Worm (Caenorhabditis elegans) whole organism, L2 larva: ENCODE data around the gene Y105C5B.1413.

ENCODE experiments used
- R02D3.7 ChIP-seq: fragments of 150-350 bp; optimal IDR thresholded peaks from 2 replicates; lab custom pipeline; 2014; ENCODE audit warnings: missing biosample characterization, missing genetic modification characterization
- alr-1 ChIP-seq: fragments of 150-350 bp; optimal IDR thresholded peaks from 2 replicates; lab custom pipeline; 2014; ENCODE audit warnings: missing biosample characterization, missing genetic modification characterization
- dmd-4 ChIP-seq: sonication (generic microtip); optimal IDR thresholded peaks from 2 replicates; lab custom pipeline; 2017; ENCODE audit warnings: missing biosample characterization, missing genetic modification characterization
- nhr-10 ChIP-seq: sonication (generic microtip); optimal IDR thresholded peaks from 2 replicates; lab custom pipeline; 2017; ENCODE audit warnings: missing biosample characterization, missing genetic modification characterization
- nhr-11 ChIP-seq: fragments of 150-350 bp; optimal IDR thresholded peaks from 2 replicates; lab custom pipeline; 2014; ENCODE audit warnings: missing biosample characterization, missing genetic modification characterization
- skn-1 ChIP-seq: sonication (generic microtip); optimal IDR thresholded peaks from 2 replicates; lab custom pipeline; 2017; ENCODE audit warnings: missing biosample characterization, missing genetic modification characterization
- unc-39 ChIP-seq: fragments of 150-350 bp; optimal IDR thresholded peaks from 2 replicates; lab custom pipeline; 2014; ENCODE audit warnings: missing biosample characterization, missing genetic modification characterization
- unc-62 ChIP-seq: fragments of 150-350 bp; optimal IDR thresholded peaks from 2 replicates; lab custom pipeline; 2014; ENCODE audit warnings: missing biosample characterization, missing genetic modification reagents, missing genetic modification characterization

- no peak for TF ChIP-seq unc-62 (GFP tag; lab: Kevin White, UChicago)
- no peak for TF ChIP-seq alr-1 (tag; lab: Kevin White, UChicago)
- TF ChIP-seq dmd-4 (tag; lab: Kevin White, UChicago), result no peak
- no peak for TF ChIP-seq R02D3.7 (tag; lab: Kevin White, UChicago)
- TF ChIP-seq nhr-11 (tag; lab: Kevin White, UChicago), result no peak
- TF ChIP-seq unc-39 (tag; lab: Kevin White, UChicago), result no peak
- no peak for TF ChIP-seq skn-1 (tag; lab: Kevin White, UChicago)
- TF ChIP-seq nhr-10, result no peak
These were observed at the start of gene Y105C5B.1413 for ce11 chrIV:16184521-16184920.
